Worm (Caenorhabditis elegans): Measurements from ENCODE around the gene aqp-2.

The aqp-2 gene

DNA sequence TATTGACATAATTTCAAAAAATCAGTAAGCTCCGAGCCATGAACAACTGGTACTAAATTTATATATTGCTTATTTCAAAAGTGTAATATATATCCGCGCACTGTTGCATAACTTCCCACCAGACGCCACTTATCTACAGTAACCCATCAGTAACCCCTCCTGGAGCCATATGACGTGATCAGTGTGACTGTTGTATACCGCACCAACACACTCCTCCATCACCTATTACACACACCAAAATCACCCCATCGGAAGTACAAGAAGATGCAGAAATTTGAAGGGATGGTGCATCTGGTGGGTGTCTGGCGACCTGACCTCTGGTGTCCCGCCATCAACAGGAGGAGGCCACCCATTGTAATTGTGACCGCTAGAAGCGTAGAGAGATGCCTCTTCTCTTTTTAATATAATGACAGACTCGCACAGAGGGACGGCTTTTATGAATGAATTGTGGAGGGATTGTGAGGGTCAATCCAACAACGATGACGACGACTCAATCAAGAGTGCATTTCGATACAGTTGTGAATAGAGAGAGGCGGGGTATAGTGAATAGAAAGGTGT, 1.1 kb upstream of the aqp-2 start:
- TF ChIP-seq ceh-43 (GFP tag; optimal IDR thresholded peaks at IDR 0.05), result no peak
- TF ChIP-seq cnd-1 (tag; optimal IDR thresholded peaks at IDR 0.05), result peak; percentile 67
- TF ChIP-seq ceh-39 (tag; optimal IDR thresholded peaks at IDR 0.05), result no peak
- TF ChIP-seq lin-32 (GFP tag; optimal IDR thresholded peaks at IDR 0.05), result peak; percentile 32
- peak; percentile 3 for TF ChIP-seq lin-13 (tag; optimal IDR thresholded peaks at IDR 0.05)
- TF ChIP-seq ham-2 (GFP tag; optimal IDR thresholded peaks at IDR 0.05), result no peak
- no peak for TF ChIP-seq ces-1 (GFP tag; optimal IDR thresholded peaks at IDR 0.05)
- TF ChIP-seq unc-39 (tag; optimal IDR thresholded peaks at IDR 0.05), result no peak
- no peak for TF ChIP-seq nhr-12 (tag; optimal IDR thresholded peaks at IDR 0.05)
- TF ChIP-seq mab-5 (tag; optimal IDR thresholded peaks at IDR 0.05), result no peak
- TF ChIP-seq flh-1 (GFP tag; optimal IDR thresholded peaks at IDR 0.05), result no peak
- no peak for TF ChIP-seq pha-4 (tag; optimal IDR thresholded peaks at IDR 0.05)
- TF ChIP-seq nhr-2 (tag; optimal IDR thresholded peaks at IDR 0.05), result peak; percentile 90
- no peak for TF ChIP-seq bed-3 (GFP tag; optimal IDR thresholded peaks at IDR 0.05)
- TF ChIP-seq tbx-8 (GFP tag; optimal IDR thresholded peaks at IDR 0.05), result peak; percentile 61
- TF ChIP-seq sptf-1 (tag; optimal IDR thresholded peaks at IDR 0.05), result peak; percentile 24
- TF ChIP-seq drap-1 (GFP tag; optimal IDR thresholded peaks at IDR 0.05), result no peak
- peak; percentile 96 for TF ChIP-seq hlh-1 (tag; optimal IDR thresholded peaks at IDR 0.05)
- TF ChIP-seq elt-3 (tag; optimal IDR thresholded peaks at IDR 0.05), result no peak
- TF ChIP-seq unc-62 (GFP tag; optimal IDR thresholded peaks at IDR 0.05), result peak; percentile 59
- TF ChIP-seq lsy-2 (tag; optimal IDR thresholded peaks at IDR 0.05), result no peak
- TF ChIP-seq nhr-28 (tag; optimal IDR thresholded peaks at IDR 0.05), result no peak
- no peak for TF ChIP-seq unc-120 (tag; optimal IDR thresholded peaks at IDR 0.05; ENCODE audit: poor library complexity, severe bottlenecking)
- no peak for TF ChIP-seq ceh-83 (GFP tag; optimal IDR thresholded peaks at IDR 0.05)
- TF ChIP-seq zip-8 (tag; optimal IDR thresholded peaks at IDR 0.05), result no peak
- TF ChIP-seq snpc-4 (tag; optimal IDR thresholded peaks at IDR 0.05), result no peak
- no peak for TF ChIP-seq nhr-237 (tag; optimal IDR thresholded peaks at IDR 0.05)
- TF ChIP-seq mls-2 (tag; optimal IDR thresholded peaks at IDR 0.05), result peak; percentile 49
- TF ChIP-seq M03D4.4 (tag; optimal IDR thresholded peaks at IDR 0.05), result peak; percentile 56
- no peak for TF ChIP-seq nhr-76 (tag; optimal IDR thresholded peaks at IDR 0.05)
- TF ChIP-seq elt-1 (tag; optimal IDR thresholded peaks at IDR 0.05; ENCODE audit: borderline replicate concordance, insufficient read depth), result no peak
- TF ChIP-seq mep-1 (tag; optimal IDR thresholded peaks at IDR 0.05), result no peak
- TF ChIP-seq sem-2 (GFP tag; optimal IDR thresholded peaks at IDR 0.05), result no peak
- TF ChIP-seq ztf-11 (tag; optimal IDR thresholded peaks at IDR 0.05), result no peak
- no peak for TF ChIP-seq blmp-1 (tag; optimal IDR thresholded peaks at IDR 0.05)

DNA sequence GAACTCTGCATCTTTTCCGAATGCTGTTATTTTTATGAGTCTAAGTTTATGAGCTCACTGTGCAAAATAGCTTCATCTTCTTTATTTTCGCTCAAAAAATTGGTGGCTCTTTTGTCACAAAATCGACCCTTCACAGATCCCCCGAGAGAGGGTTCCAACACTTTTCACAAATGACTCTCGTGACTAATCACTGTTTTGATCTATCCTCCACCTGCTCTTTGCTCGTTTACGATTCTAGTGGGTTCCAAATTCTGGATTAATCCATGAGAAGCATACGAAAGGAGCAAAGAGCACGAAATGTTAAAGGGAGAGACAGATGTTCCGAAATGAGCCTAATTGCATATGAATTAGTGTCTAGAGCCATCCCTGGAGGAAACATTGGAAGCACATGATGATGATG, 378 bp downstream of the aqp-2 start:
- TF ChIP-seq ceh-39 (tag; optimal IDR thresholded peaks at IDR 0.05), result no peak
- TF ChIP-seq lin-32 (GFP tag; optimal IDR thresholded peaks at IDR 0.05), result peak; percentile 23
- peak; percentile 78 for TF ChIP-seq ces-1 (GFP tag; optimal IDR thresholded peaks at IDR 0.05)

DNA sequence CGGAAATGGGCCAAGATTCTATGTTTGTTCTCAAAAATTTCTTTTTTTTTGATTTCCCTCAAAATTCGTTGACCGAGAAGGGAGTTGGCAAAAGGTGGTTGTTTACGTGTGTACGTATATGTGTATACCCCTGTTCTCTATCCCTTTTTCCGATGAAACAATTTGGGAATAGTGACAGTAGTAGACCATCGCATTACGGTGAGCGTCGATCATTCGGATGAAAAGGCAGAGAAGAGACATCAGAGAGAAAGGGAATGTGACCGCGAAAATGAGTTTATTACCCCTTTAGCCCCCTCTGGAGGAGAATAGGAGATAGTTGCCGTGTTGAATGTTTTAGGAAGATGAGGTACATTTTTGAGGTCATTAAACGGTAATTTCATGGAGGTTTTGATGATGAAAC, 1.8 kb downstream of the aqp-2 start:
- TF ChIP-seq nhr-237 (tag; optimal IDR thresholded peaks at IDR 0.05) (no peak), ham-2 (GFP tag; optimal IDR thresholded peaks at IDR 0.05) (peak; percentile 29), blmp-1 (tag; optimal IDR thresholded peaks at IDR 0.05) (peak; percentile 34)

DNA sequence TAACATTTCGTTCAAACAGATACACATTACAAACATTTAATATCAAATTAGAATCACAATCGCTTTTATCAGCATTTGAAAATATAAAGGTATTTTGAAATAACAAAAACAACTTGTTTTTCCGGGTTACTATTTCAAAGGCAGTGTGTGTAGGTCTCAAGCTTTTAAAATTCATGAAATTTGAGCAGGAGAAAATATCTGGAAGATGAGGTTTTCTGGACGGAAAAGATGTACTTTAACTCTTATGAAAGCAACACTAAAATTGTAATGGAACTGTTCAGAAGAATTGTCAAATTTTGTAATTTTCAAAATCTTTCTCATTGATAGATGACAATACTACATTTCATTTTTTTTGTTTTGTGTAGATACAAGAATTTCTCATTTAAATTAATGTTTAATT, 3.2 kb downstream of the aqp-2 start:
- TF ChIP-seq unc-62 (GFP tag; optimal IDR thresholded peaks at IDR 0.05) (no peak), tbx-8 (GFP tag; optimal IDR thresholded peaks at IDR 0.05) (no peak), ceh-83 (GFP tag; optimal IDR thresholded peaks at IDR 0.05) (peak; percentile 52), pha-4 (tag; optimal IDR thresholded peaks at IDR 0.05) (no peak)

Data from whole organism, mixed stage, embryonic.